Worm (Caenorhabditis elegans) whole organism, L4 larva: Measurements from ENCODE around the gene Y80D4G.2.

Experiments
- F37D6.2 ChIP-seq: sonication (generic microtip); optimal IDR thresholded peaks from 2 replicates; lab custom pipeline; 2016; ENCODE audit warnings: mild to moderate bottlenecking, missing genetic modification characterization, missing compliant biosample characterization
- aly-2 ChIP-seq: sonication (generic microtip); optimal IDR thresholded peaks from 2 replicates; lab custom pipeline; 2018; ENCODE audit warnings: missing biosample characterization, missing genetic modification characterization
- ceh-20 ChIP-seq: fragments of 200-800 bp; sonication (Bioruptor generic); IDR thresholded peaks from 2 replicates; pipeline ENCODE4 v1.3.6; 2022; ENCODE audit warnings: missing genetic modification reagents, missing genetic modification characterization, missing compliant biosample characterization
- daf-12 ChIP-seq: fragments of 150-350 bp; optimal IDR thresholded peaks from 2 replicates; lab custom pipeline; 2014; ENCODE audit warnings: missing biosample characterization, missing genetic modification reagents, missing genetic modification characterization
- daf-19 ChIP-seq: fragments of 200-800 bp; sonication (Bioruptor generic); conservative IDR thresholded peaks from 2 replicates; pipeline ENCODE4 v1.3.6; 2022; ENCODE audit warnings: missing genetic modification characterization, missing compliant biosample characterization
- dpl-1 ChIP-seq: fragments of 150-350 bp; optimal IDR thresholded peaks from 2 replicates; lab custom pipeline; 2014; ENCODE audit warnings: missing biosample characterization, missing genetic modification reagents, missing genetic modification characterization
- jun-1 ChIP-seq: fragments of 150-350 bp; optimal IDR thresholded peaks from 2 replicates; lab custom pipeline; 2014; ENCODE audit warnings: missing biosample characterization, missing genetic modification reagents, missing genetic modification characterization
- mdl-1 ChIP-seq, 2 experiments: fragments of 150-350 bp in 1 of 2; sonication (generic microtip) in 1 of 2; optimal IDR thresholded peaks; 2 replicates each; lab custom pipeline; 2014 to 2017; ENCODE audit warnings: missing biosample characterization in 2 of 2, missing genetic modification characterization in 2 of 2
- nhr-10 ChIP-seq: fragments of 150-350 bp; optimal IDR thresholded peaks from 2 replicates; lab custom pipeline; 2014; ENCODE audit warnings: missing biosample characterization, missing genetic modification characterization
- nhr-237 ChIP-seq: sonication (generic microtip); optimal IDR thresholded peaks from 2 replicates; lab custom pipeline; 2017; ENCODE audit warnings: missing biosample characterization, missing genetic modification characterization
- unc-130 ChIP-seq: sonication (generic microtip); optimal IDR thresholded peaks from 2 replicates; lab custom pipeline; 2016; ENCODE audit warnings: missing genetic modification reagents, missing genetic modification characterization, missing compliant biosample characterization
- zip-11 ChIP-seq: fragments of 200-800 bp; sonication (Bioruptor generic); IDR thresholded peaks from 2 replicates; pipeline ENCODE4 v1.3.6; 2022; ENCODE audit warnings: missing genetic modification characterization, missing compliant biosample characterization

DNA sequence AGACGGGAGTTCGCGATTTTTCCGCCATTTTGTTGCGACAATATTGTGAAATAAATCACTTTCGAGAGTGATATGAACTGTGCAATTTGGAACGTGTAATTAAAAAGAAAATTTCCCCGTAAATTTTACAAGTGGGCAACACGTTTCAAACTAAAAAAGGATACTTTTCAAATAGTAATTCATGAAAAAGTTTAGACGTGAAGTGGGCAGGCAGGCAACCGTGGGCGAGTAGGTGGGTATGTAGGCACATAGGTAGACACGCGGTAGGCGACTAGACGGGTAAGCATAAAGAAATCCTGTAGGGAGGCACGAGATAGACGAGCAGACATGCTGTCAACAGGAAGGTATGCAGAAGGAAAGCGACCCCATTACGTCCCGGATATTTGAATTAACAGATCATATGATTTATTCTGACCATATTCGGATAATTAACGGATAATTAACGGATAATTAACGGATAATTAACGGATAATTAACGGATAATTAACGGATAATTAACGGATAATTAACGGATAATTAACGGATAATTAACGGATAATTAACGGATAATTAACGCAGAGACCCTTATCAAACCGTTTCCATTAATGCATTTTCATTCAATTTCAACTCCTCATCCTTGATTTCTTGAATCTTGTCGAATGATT is 975 bp downstream of the Y80D4G.2 start, which contains the start of gene R13A5.11:
- TF ChIP-seq ceh-20 (GFP tag; lab: Robert Waterston, UW) (no peak), unc-130 (GFP tag; lab: Kevin White, UChicago) (no peak), daf-12 (no peak), nhr-10 (tag; lab: Kevin White, UChicago) (no peak), mdl-1 (tag; optimal IDR thresholded peaks at IDR 0.05; lab: Kevin White, UChicago) (no peak), F37D6.2 (no peak), nhr-237 (tag; lab: Kevin White, UChicago) (no peak), zip-11 (GFP tag; lab: Robert Waterston, UW) (no peak), daf-19 (GFP tag; lab: Robert Waterston, UW) (no peak), dpl-1 (GFP tag; lab: Kevin White, UChicago) (no peak), jun-1 (tag; lab: Kevin White, UChicago) (no peak), aly-2 (no peak)
